Worm (Caenorhabditis elegans): ENCODE results near the gene gba-1.
A peak's percentile ranks its signal among the peaks of the same experiment; 100 is the strongest.

DNA sequence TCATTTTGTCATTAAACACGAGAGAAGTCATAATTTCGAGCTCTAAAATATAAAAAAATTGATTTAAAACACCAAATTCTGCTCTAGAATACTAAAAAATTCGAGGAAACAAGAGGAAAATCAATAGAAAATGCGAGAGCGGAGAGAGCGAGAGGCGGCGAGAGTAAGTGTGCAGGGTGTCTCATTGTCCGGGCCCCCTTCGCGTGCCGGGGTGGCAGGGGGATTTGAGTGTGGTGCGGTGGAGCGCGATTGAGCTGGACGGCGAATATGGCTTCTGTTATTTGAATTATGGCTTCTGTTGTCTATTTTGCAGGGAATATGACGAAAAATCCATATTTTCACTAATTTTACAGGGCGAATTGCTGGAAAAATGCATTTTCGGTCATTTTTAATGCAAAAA, 43.3 kb downstream of the gba-1 start, which contains the start of gene Y59C2A.3:
- TF ChIP-seq unc-130 (tag; optimal IDR thresholded peaks at IDR 0.05) (no peak), nhr-11 (tag; optimal IDR thresholded peaks at IDR 0.05) (no peak), lin-13 (GFP tag; optimal IDR thresholded peaks at IDR 0.05) (peak; percentile 29), mef-2 (tag; optimal IDR thresholded peaks at IDR 0.05) (no peak), ztf-11 (tag; optimal IDR thresholded peaks at IDR 0.05) (no peak)

All from whole organism, L1 larva.